Worm (Caenorhabditis elegans): ENCODE data around the gene ZK783.7.

ZK783.7 gene

ce11 chrIII:7656474-7656873 is at the start of gene ZK783.7:
Gene ZK783.7 (plus strand): TSS chrIII:7656719.
- no peak for TF ChIP-seq unc-62 (GFP tag; optimal IDR thresholded peaks at IDR 0.05)

- no peak for TF ChIP-seq unc-62 (GFP tag; optimal IDR thresholded peaks at IDR 0.05)
Observed at ce11 chrIII:7608223-7608622, 48.3 kb upstream of the ZK783.7 start, which contains the start of gene T04A6.3. Gene T04A6.3 (minus strand): TSS chrIII:7608323.

ce11 chrIII:7609168-7609567 is 47.4 kb upstream of the ZK783.7 start, which contains the start of gene nsph-4.3:
Gene nsph-4.3 (minus strand): TSS chrIII:7609268.
- TF ChIP-seq unc-62 (GFP tag; optimal IDR thresholded peaks at IDR 0.05): no peak

- no peak for TF ChIP-seq unc-62 (GFP tag; optimal IDR thresholded peaks at IDR 0.05)
Observed at ce11 chrIII:7614530-7614929, 42.0 kb upstream of the ZK783.7 start, which contains the start of gene T04A6.2. Gene T04A6.2 (plus strand): TSS chrIII:7614830.

ce11 chrIII:7616228-7616627 is 40.3 kb upstream of the ZK783.7 start, which contains the start of gene T04A6.1:
Gene T04A6.1 (plus strand): TSS chrIII:7616528.
- TF ChIP-seq unc-62 (GFP tag; optimal IDR thresholded peaks at IDR 0.05): no peak

- TF ChIP-seq unc-62 (GFP tag; optimal IDR thresholded peaks at IDR 0.05): no peak
Observed at ce11 chrIII:7618294-7618693, 38.2 kb upstream of the ZK783.7 start.

ce11 chrIII:7619846-7620245 is 36.7 kb upstream of the ZK783.7 start:
- no peak for TF ChIP-seq unc-62 (GFP tag; optimal IDR thresholded peaks at IDR 0.05)

ce11 chrIII:7621355-7621754 is 35.2 kb upstream of the ZK783.7 start:
- TF ChIP-seq unc-62 (GFP tag; optimal IDR thresholded peaks at IDR 0.05): no peak

- no peak for TF ChIP-seq unc-62 (GFP tag; optimal IDR thresholded peaks at IDR 0.05)
Observed at ce11 chrIII:7622922-7623321, 33.6 kb upstream of the ZK783.7 start.

ce11 chrIII:7625086-7625485 is 31.4 kb upstream of the ZK783.7 start, which contains the start of gene fbn-1:
Gene fbn-1 (plus strand): TSS chrIII:7625386.
- no peak for TF ChIP-seq unc-62 (GFP tag; optimal IDR thresholded peaks at IDR 0.05)

ce11 chrIII:7641337-7641736 is 15.2 kb upstream of the ZK783.7 start:
- TF ChIP-seq unc-62 (GFP tag; optimal IDR thresholded peaks at IDR 0.05): no peak

ce11 chrIII:7642015-7642414 is 14.5 kb upstream of the ZK783.7 start:
- TF ChIP-seq unc-62 (GFP tag; optimal IDR thresholded peaks at IDR 0.05): no peak

- TF ChIP-seq unc-62 (GFP tag; optimal IDR thresholded peaks at IDR 0.05): no peak
Observed at ce11 chrIII:7643084-7643483, 13.4 kb upstream of the ZK783.7 start, which contains the start of gene upp-1. Gene upp-1 (minus strand): TSS chrIII:7643101.

- no peak for TF ChIP-seq unc-62 (GFP tag; optimal IDR thresholded peaks at IDR 0.05)
Observed at ce11 chrIII:7643902-7644641, 12.4 kb upstream of the ZK783.7 start.

ce11 chrIII:7645075-7645474 is 11.4 kb upstream of the ZK783.7 start:
- TF ChIP-seq unc-62 (GFP tag; optimal IDR thresholded peaks at IDR 0.05): no peak

- no peak for TF ChIP-seq unc-62 (GFP tag; optimal IDR thresholded peaks at IDR 0.05)
Observed at ce11 chrIII:7648841-7649240, 7.7 kb upstream of the ZK783.7 start.

ce11 chrIII:7655498-7655897 is 1.0 kb upstream of the ZK783.7 start:
- no peak for TF ChIP-seq unc-62 (GFP tag; optimal IDR thresholded peaks at IDR 0.05)

All from whole organism, dauer.